Fruit fly (Drosophila melanogaster): Measurements from ENCODE around the gene sphinx2.

DNA sequence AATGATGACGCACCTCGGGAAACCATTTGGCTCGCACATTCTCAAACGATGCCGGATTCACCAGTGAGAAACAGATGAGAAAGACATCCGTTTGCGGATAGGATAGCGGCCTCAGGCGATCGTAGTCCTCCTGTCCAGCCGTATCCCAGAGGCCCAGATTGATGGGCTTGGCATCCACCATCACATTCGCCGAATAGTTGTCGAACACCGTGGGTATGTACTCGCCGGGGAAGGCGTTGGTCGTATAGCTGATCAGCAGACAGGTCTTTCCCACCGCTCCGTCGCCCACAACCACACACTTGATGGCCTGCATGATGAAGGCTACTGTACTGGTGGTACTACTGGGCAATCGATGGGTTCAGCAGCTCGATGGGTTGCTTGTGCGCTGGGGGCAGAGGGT is 6.3 kb downstream of the sphinx2 start:
- TF ChIP-seq usp (GFP tag; optimal IDR thresholded peaks at IDR 0.05) (no peak), Dll (optimal IDR thresholded peaks at IDR 0.05) (no peak), pan (optimal IDR thresholded peaks at IDR 0.05) (no peak)
